Worm (Caenorhabditis elegans): ENCODE measurements around the gene Y43F8B.11.

Y43F8B.11 gene

DNA sequence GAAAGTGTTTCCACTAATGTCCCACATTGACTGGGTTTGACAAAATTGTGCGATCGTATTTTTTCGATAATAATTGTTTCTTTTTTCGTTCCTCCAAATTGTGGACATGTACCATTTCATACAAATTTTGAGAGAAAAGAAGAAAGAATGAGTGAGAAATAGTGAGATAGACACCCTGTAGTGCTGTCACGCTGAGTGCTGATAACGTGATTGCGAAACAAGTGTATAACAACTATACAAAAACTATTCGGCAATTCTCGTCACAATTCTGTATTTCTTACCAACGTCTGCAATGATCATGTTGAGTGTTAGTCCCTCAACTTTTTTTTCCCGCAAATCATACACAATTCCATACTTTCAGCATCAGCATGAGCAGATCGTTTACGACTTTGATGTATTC lies 34.2 kb upstream of the Y43F8B.11 start, which contains the start of gene C25F9.14:
TSS of gene C25F9.14 (plus strand) at position 178 of the 400 bp plus-strand sequence.
- no peak for TF ChIP-seq tab-1 (GFP tag; IDR thresholded peaks at IDR 0.05)
- TF ChIP-seq T22C8.4 (GFP tag; IDR thresholded peaks at IDR 0.05), result no peak
- no peak for TF ChIP-seq med-1 (GFP tag; optimal IDR thresholded peaks at IDR 0.05; ENCODE audit: insufficient read depth)
- TF ChIP-seq ztf-29 (GFP tag; IDR thresholded peaks at IDR 0.05), result no peak
- no peak for TF ChIP-seq ref-1 (GFP tag; conservative IDR thresholded peaks at IDR 0.05)
- no peak for TF ChIP-seq klf-2 (GFP tag; conservative IDR thresholded peaks at IDR 0.05)
- TF ChIP-seq flt-1 (GFP tag; IDR thresholded peaks at IDR 0.05), result no peak
- no peak for TF ChIP-seq cog-1 (tag; optimal IDR thresholded peaks at IDR 0.05)
- no peak for TF ChIP-seq ztf-23 (GFP tag; IDR thresholded peaks at IDR 0.05)

- TF ChIP-seq klf-2 (GFP tag; conservative IDR thresholded peaks at IDR 0.05), result no peak
- no peak for TF ChIP-seq ref-1 (GFP tag; conservative IDR thresholded peaks at IDR 0.05)
- no peak for TF ChIP-seq med-1 (GFP tag; optimal IDR thresholded peaks at IDR 0.05; ENCODE audit: insufficient read depth)
- TF ChIP-seq T22C8.4 (GFP tag; IDR thresholded peaks at IDR 0.05), result no peak
- no peak for TF ChIP-seq cog-1 (tag; optimal IDR thresholded peaks at IDR 0.05)
- no peak for TF ChIP-seq flt-1 (GFP tag; IDR thresholded peaks at IDR 0.05)
Observed at ce11 chrV:19443599-19443998, 26.9 kb upstream of the Y43F8B.11 start.

- no peak for TF ChIP-seq T22C8.4 (GFP tag; IDR thresholded peaks at IDR 0.05)
- no peak for TF ChIP-seq flt-1 (GFP tag; IDR thresholded peaks at IDR 0.05)
- no peak for TF ChIP-seq cog-1 (tag; optimal IDR thresholded peaks at IDR 0.05)
- TF ChIP-seq tab-1 (GFP tag; IDR thresholded peaks at IDR 0.05), result no peak
- no peak for TF ChIP-seq med-1 (GFP tag; optimal IDR thresholded peaks at IDR 0.05; ENCODE audit: insufficient read depth)
- TF ChIP-seq ztf-23 (GFP tag; IDR thresholded peaks at IDR 0.05), result no peak
- TF ChIP-seq ztf-29 (GFP tag; IDR thresholded peaks at IDR 0.05), result no peak
- no peak for TF ChIP-seq ref-1 (GFP tag; conservative IDR thresholded peaks at IDR 0.05)
- no peak for TF ChIP-seq klf-2 (GFP tag; conservative IDR thresholded peaks at IDR 0.05)
Observed at ce11 chrV:19445442-19445841, 25.0 kb upstream of the Y43F8B.11 start, which contains the start of gene M04C3.1. M04C3.1 (minus strand) TSS chrV:19445605.

- TF ChIP-seq klf-2 (GFP tag; conservative IDR thresholded peaks at IDR 0.05), result no peak
- TF ChIP-seq tab-1 (GFP tag; IDR thresholded peaks at IDR 0.05), result no peak
- no peak for TF ChIP-seq cog-1 (tag; optimal IDR thresholded peaks at IDR 0.05)
- no peak for TF ChIP-seq ztf-29 (GFP tag; IDR thresholded peaks at IDR 0.05)
Observed at ce11 chrV:19448805-19449204, 21.7 kb upstream of the Y43F8B.11 start, which contains the start of gene M04C3.2. M04C3.2 (minus strand) TSS chrV:19448905.

DNA sequence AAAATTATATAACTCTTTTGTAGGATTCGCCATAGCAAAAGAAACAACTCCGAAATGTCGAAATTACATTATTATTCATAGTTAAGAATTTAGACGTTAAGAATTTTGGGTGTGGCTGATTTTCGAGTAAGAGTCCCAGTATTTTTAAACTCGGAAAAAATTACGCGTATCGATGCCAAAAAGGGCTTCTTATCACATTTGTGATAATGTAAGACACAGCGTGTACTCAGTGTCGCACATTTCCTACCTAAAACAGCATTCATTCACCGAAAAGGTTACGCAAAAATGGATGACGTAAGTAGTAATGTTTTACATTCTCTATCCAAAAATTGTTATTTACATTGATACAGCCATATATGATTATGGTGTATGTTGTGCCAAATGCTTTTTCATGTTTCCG lies 20.9 kb upstream of the Y43F8B.11 start, which contains the start of gene M04C3.5:
TSS of gene M04C3.5 (plus strand) at position 190 of the 400 bp plus-strand sequence.
- TF ChIP-seq flt-1 (GFP tag; IDR thresholded peaks at IDR 0.05) (no peak), ztf-29 (GFP tag; IDR thresholded peaks at IDR 0.05) (no peak), tab-1 (GFP tag; IDR thresholded peaks at IDR 0.05) (no peak), ztf-23 (GFP tag; IDR thresholded peaks at IDR 0.05) (no peak), klf-2 (GFP tag; conservative IDR thresholded peaks at IDR 0.05) (no peak), T22C8.4 (GFP tag; IDR thresholded peaks at IDR 0.05) (no peak), ref-1 (GFP tag; conservative IDR thresholded peaks at IDR 0.05) (no peak), cog-1 (tag; optimal IDR thresholded peaks at IDR 0.05) (no peak), med-1 (GFP tag; optimal IDR thresholded peaks at IDR 0.05; ENCODE audit: insufficient read depth) (no peak)

- no peak for TF ChIP-seq cog-1 (tag; optimal IDR thresholded peaks at IDR 0.05)
- no peak for TF ChIP-seq tab-1 (GFP tag; IDR thresholded peaks at IDR 0.05)
- no peak for TF ChIP-seq ref-1 (GFP tag; conservative IDR thresholded peaks at IDR 0.05)
- TF ChIP-seq flt-1 (GFP tag; IDR thresholded peaks at IDR 0.05), result no peak
- TF ChIP-seq klf-2 (GFP tag; conservative IDR thresholded peaks at IDR 0.05), result no peak
- no peak for TF ChIP-seq ztf-29 (GFP tag; IDR thresholded peaks at IDR 0.05)
- no peak for TF ChIP-seq ztf-23 (GFP tag; IDR thresholded peaks at IDR 0.05)
- no peak for TF ChIP-seq T22C8.4 (GFP tag; IDR thresholded peaks at IDR 0.05)
- TF ChIP-seq med-1 (GFP tag; optimal IDR thresholded peaks at IDR 0.05; ENCODE audit: insufficient read depth), result no peak
Observed at ce11 chrV:19455650-19456049, 14.8 kb upstream of the Y43F8B.11 start, which contains the start of the genes Y43F8B.13 and Y43F8B.14. Y43F8B.13 (plus strand) TSS chrV:19455950. Y43F8B.14 (minus strand) TSS chrV:19455971.

DNA sequence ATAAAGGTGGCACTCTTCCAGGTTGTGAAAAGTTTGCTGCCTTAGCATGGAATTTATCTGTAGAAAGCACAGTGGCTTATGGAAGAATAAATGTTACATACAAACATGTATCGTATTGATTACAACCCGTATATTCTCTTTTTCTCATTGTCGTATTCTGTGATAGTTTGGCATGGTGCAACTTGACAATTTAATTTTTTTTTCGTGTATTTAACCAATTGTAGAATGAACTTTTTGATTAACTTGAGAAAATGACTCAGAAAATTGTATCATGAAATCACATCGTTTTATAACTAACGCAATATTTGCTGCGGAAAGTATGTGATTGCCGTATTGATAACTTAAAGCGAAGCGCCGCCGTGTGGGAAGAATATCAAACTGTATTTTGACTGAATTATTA lies 13.4 kb upstream of the Y43F8B.11 start, which contains the start of gene Y43F8B.24:
TSS of gene Y43F8B.24 (plus strand) at position 301 of the 400 bp plus-strand sequence.
- no peak for TF ChIP-seq ref-1 (GFP tag; conservative IDR thresholded peaks at IDR 0.05)
- no peak for TF ChIP-seq cog-1 (tag; optimal IDR thresholded peaks at IDR 0.05)
- TF ChIP-seq flt-1 (GFP tag; IDR thresholded peaks at IDR 0.05), result no peak
- TF ChIP-seq ztf-23 (GFP tag; IDR thresholded peaks at IDR 0.05), result no peak
- TF ChIP-seq T22C8.4 (GFP tag; IDR thresholded peaks at IDR 0.05), result no peak
- TF ChIP-seq ztf-29 (GFP tag; IDR thresholded peaks at IDR 0.05), result no peak
- no peak for TF ChIP-seq tab-1 (GFP tag; IDR thresholded peaks at IDR 0.05)
- no peak for TF ChIP-seq med-1 (GFP tag; optimal IDR thresholded peaks at IDR 0.05; ENCODE audit: insufficient read depth)

DNA sequence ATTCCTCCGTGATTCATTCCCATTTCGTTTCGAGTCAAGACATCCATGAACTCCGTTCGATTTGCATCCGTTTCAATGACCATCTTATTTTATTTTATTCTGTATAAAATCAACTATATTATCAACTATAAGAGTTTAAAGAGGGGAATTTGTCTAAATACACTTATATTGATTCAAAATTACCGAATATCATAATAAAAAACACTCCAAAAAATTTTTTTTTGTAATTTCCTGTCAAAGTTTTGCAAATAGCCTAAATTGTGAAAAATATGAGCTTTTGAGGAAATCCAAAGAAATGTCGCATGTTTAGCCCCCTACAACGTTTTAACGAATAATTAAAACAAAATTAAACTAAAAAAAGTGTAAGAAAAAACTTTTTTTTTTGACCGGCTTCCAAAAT lies 8.5 kb upstream of the Y43F8B.11 start, which contains the start of gene Y43F8B.15:
TSS of gene Y43F8B.15 (minus strand) at position 101 of the 400 bp plus-strand sequence.
- TF ChIP-seq cog-1 (tag; optimal IDR thresholded peaks at IDR 0.05) (no peak), tab-1 (GFP tag; IDR thresholded peaks at IDR 0.05) (no peak), klf-2 (GFP tag; conservative IDR thresholded peaks at IDR 0.05) (no peak), flt-1 (GFP tag; IDR thresholded peaks at IDR 0.05) (no peak), ref-1 (GFP tag; conservative IDR thresholded peaks at IDR 0.05) (no peak), ztf-29 (GFP tag; IDR thresholded peaks at IDR 0.05) (no peak), T22C8.4 (GFP tag; IDR thresholded peaks at IDR 0.05) (no peak), med-1 (GFP tag; optimal IDR thresholded peaks at IDR 0.05; ENCODE audit: insufficient read depth) (no peak), ztf-23 (GFP tag; IDR thresholded peaks at IDR 0.05) (no peak)

DNA sequence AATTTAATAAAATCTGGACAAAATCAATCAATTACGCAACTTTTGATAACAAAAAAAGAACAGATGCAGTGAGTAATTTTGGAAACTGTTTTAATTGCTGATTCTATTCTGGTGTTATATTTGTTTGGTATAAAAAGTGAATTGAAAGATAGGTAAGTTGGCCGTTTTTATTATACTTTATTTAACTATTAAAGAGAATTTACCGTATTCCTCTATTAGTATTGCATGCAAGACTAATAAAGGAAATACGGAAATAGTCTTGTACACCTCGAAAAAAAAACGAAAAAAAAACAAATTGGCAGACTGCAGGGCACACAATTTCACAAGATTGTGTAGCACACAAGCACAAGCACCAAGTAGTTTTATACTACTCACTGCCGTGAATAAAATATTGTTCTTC lies 7.9 kb upstream of the Y43F8B.11 start, which contains the start of gene Y43F8B.25:
TSS of gene Y43F8B.25 (plus strand) at position 301 of the 400 bp plus-strand sequence.
- no peak for TF ChIP-seq ztf-23 (GFP tag; IDR thresholded peaks at IDR 0.05)
- no peak for TF ChIP-seq ref-1 (GFP tag; conservative IDR thresholded peaks at IDR 0.05)
- no peak for TF ChIP-seq flt-1 (GFP tag; IDR thresholded peaks at IDR 0.05)
- no peak for TF ChIP-seq cog-1 (tag; optimal IDR thresholded peaks at IDR 0.05)
- no peak for TF ChIP-seq med-1 (GFP tag; optimal IDR thresholded peaks at IDR 0.05; ENCODE audit: insufficient read depth)

ce11 chrV:19467574-19467973 lies 2.9 kb upstream of the Y43F8B.11 start, which contains the start of gene Y43F8B.23:
Y43F8B.23 (minus strand) TSS chrV:19467648.
- TF ChIP-seq tab-1 (GFP tag; IDR thresholded peaks at IDR 0.05) (no peak), T22C8.4 (GFP tag; IDR thresholded peaks at IDR 0.05) (no peak), ztf-23 (GFP tag; IDR thresholded peaks at IDR 0.05) (no peak), ref-1 (GFP tag; conservative IDR thresholded peaks at IDR 0.05) (no peak), klf-2 (GFP tag; conservative IDR thresholded peaks at IDR 0.05) (no peak), med-1 (GFP tag; optimal IDR thresholded peaks at IDR 0.05; ENCODE audit: insufficient read depth) (no peak)

All from whole organism, midembryonic.